Worm (Caenorhabditis elegans) whole organism, L1 larva: ENCODE data around the gene D1053.4.

Source experiments
- C16A3.4 ChIP-seq: fragments of 150-350 bp; optimal IDR thresholded peaks from 2 replicates; lab custom pipeline; 2014; ENCODE audit warnings: missing biosample characterization, missing genetic modification characterization
- C34B4.2 ChIP-seq: sonication (generic microtip); optimal IDR thresholded peaks from 2 replicates; lab custom pipeline; 2017; ENCODE audit warnings: mild to moderate bottlenecking, missing genetic modification characterization, missing compliant biosample characterization
- F16B12.6 ChIP-seq: fragments of 150-350 bp; optimal IDR thresholded peaks from 2 replicates; lab custom pipeline; 2014; ENCODE audit warnings: missing biosample characterization, missing genetic modification characterization
- ama-1 ChIP-seq: fragments of 150-350 bp; optimal IDR thresholded peaks from 2 replicates; lab custom pipeline; 2014
- blmp-1 ChIP-seq: fragments of 150-350 bp; optimal IDR thresholded peaks from 2 replicates; lab custom pipeline; 2014; ENCODE audit warnings: missing biosample characterization, missing genetic modification characterization
- ceh-8 ChIP-seq: fragments of 200-800 bp; sonication (Bioruptor generic); optimal IDR thresholded peaks from 2 replicates; lab custom pipeline; 2018; ENCODE audit warnings: mild to moderate bottlenecking, missing genetic modification characterization, moderate library complexity, missing compliant biosample characterization
- ceh-82 ChIP-seq, 3 experiments: fragments of 150-350 bp in 1 of 3; sonication (generic microtip) in 2 of 3; optimal IDR thresholded peaks; 2 replicates each; lab custom pipeline; 2014 to 2017; ENCODE audit warnings: missing biosample characterization in 3 of 3, missing genetic modification characterization in 3 of 3
- dpl-1 ChIP-seq, 3 experiments: fragments of 150-350 bp in 2 of 3; sonication (generic microtip) in 1 of 3; optimal IDR thresholded peaks; 2 replicates each; lab custom pipeline; 2014 to 2017; ENCODE audit warnings: missing biosample characterization in 3 of 3, missing genetic modification characterization in 3 of 3, missing genetic modification reagents in 3 of 3
- efl-1 ChIP-seq, 4 experiments: fragments of 150-350 bp; optimal IDR thresholded peaks in 3 of 4; peaks in 1 of 4; 1 replicate in 1 of 4; 2 replicates in 3 of 4; lab custom pipeline; 2014; ENCODE audit warnings: missing biosample characterization in 2 of 4, missing genetic modification characterization in 2 of 4, missing genetic modification reagents in 2 of 4
- elt-2 ChIP-seq: sonication (generic microtip); optimal IDR thresholded peaks from 2 replicates; lab custom pipeline; 2016; ENCODE audit warnings: missing genetic modification characterization, mild to moderate bottlenecking, inconsistent platforms, missing compliant biosample characterization, missing genetic modification reagents
- elt-3 ChIP-seq, 6 experiments: fragments of 150-350 bp in 1 of 6; sonication (generic microtip); optimal IDR thresholded peaks; 2 replicates each; lab custom pipeline; 2017 to 2018; ENCODE audit warnings: missing biosample characterization in 6 of 6, missing genetic modification characterization in 6 of 6, inconsistent platforms in 1 of 6
- fkh-4 ChIP-seq: sonication (generic microtip); optimal IDR thresholded peaks from 2 replicates; lab custom pipeline; 2016; ENCODE audit warnings: missing compliant biosample characterization, missing genetic modification characterization, borderline replicate concordance
- fkh-8 ChIP-seq: sonication (generic microtip); optimal IDR thresholded peaks from 2 replicates; lab custom pipeline; 2016; ENCODE audit warnings: mild to moderate bottlenecking, missing genetic modification characterization, missing compliant biosample characterization
- hpl-2 ChIP-seq: fragments of 150-350 bp; optimal IDR thresholded peaks from 2 replicates; lab custom pipeline; 2014; ENCODE audit warnings: missing biosample characterization, missing genetic modification reagents, missing genetic modification characterization
- irx-1 ChIP-seq: sonication (generic microtip); optimal IDR thresholded peaks from 2 replicates; lab custom pipeline; 2016; ENCODE audit warnings: missing genetic modification characterization, missing compliant biosample characterization
- isw-1 ChIP-seq: fragments of 200-800 bp; sonication (Bioruptor generic); IDR thresholded peaks from 2 replicates; pipeline ENCODE4 v1.3.6; 2022; ENCODE audit warnings: missing genetic modification characterization, missing compliant biosample characterization
- lin-14 ChIP-seq: fragments of 200-800 bp; sonication (Bioruptor generic); optimal IDR thresholded peaks from 2 replicates; lab custom pipeline; 2018; ENCODE audit warnings: mild to moderate bottlenecking, missing genetic modification characterization, moderate library complexity, missing compliant biosample characterization
- lin-35 ChIP-seq, 2 experiments: fragments of 150-350 bp; optimal IDR thresholded peaks; 2 replicates each; lab custom pipeline; 2014; ENCODE audit warnings: missing biosample characterization in 2 of 2, missing genetic modification characterization in 2 of 2, missing genetic modification reagents in 2 of 2
- lin-39 ChIP-seq: fragments of 150-350 bp; optimal IDR thresholded peaks from 2 replicates; lab custom pipeline; 2014; ENCODE audit warnings: missing biosample characterization, missing genetic modification reagents, missing genetic modification characterization
- lir-3 ChIP-seq: sonication (generic microtip); optimal IDR thresholded peaks from 2 replicates; lab custom pipeline; 2016; ENCODE audit warnings: mild to moderate bottlenecking, missing genetic modification characterization, moderate library complexity, missing compliant biosample characterization; ENCODE audit not compliant: poor library complexity
- mdl-1 ChIP-seq, 2 experiments: fragments of 150-350 bp; optimal IDR thresholded peaks; 2 replicates each; lab custom pipeline; 2014 to 2017; ENCODE audit warnings: missing biosample characterization in 2 of 2, missing genetic modification characterization in 2 of 2, inconsistent platforms in 1 of 2
- mef-2 ChIP-seq: fragments of 150-350 bp; optimal IDR thresholded peaks from 2 replicates; lab custom pipeline; 2014; ENCODE audit warnings: missing biosample characterization, missing genetic modification characterization
- mep-1 ChIP-seq: fragments of 150-350 bp; optimal IDR thresholded peaks from 2 replicates; lab custom pipeline; 2014; ENCODE audit warnings: missing biosample characterization, missing genetic modification characterization
- nhr-11 ChIP-seq: fragments of 150-350 bp; optimal IDR thresholded peaks from 2 replicates; lab custom pipeline; 2014; ENCODE audit warnings: missing biosample characterization, missing genetic modification characterization
- nhr-19 ChIP-seq: fragments of 200-800 bp; sonication (Bioruptor generic); conservative IDR thresholded peaks from 2 replicates; pipeline ENCODE4 v1.3.6; 2022; ENCODE audit warnings: missing genetic modification characterization, missing compliant biosample characterization
- nhr-20 ChIP-seq: sonication (generic microtip); optimal IDR thresholded peaks from 2 replicates; lab custom pipeline; 2016; ENCODE audit warnings: mild to moderate bottlenecking, missing genetic modification characterization, missing compliant biosample characterization
- nhr-28 ChIP-seq: fragments of 150-350 bp; optimal IDR thresholded peaks from 2 replicates; lab custom pipeline; 2014; ENCODE audit warnings: missing biosample characterization, missing genetic modification characterization
- nhr-71 ChIP-seq: sonication (generic microtip); optimal IDR thresholded peaks from 2 replicates; lab custom pipeline; 2016; ENCODE audit warnings: mild to moderate bottlenecking, missing genetic modification characterization, moderate library complexity, missing compliant biosample characterization
- nhr-77 ChIP-seq: fragments of 150-350 bp; optimal IDR thresholded peaks from 2 replicates; lab custom pipeline; 2014; ENCODE audit warnings: missing biosample characterization, missing genetic modification characterization
- nhr-85 ChIP-seq: sonication (generic microtip); peaks from one replicate; lab custom pipeline; 2016; ENCODE audit warnings: missing genetic modification characterization, inconsistent platforms, missing compliant biosample characterization
- nhr-90 ChIP-seq: sonication (generic microtip); optimal IDR thresholded peaks from 2 replicates; lab custom pipeline; 2016; ENCODE audit warnings: mild to moderate bottlenecking, missing genetic modification characterization, missing compliant biosample characterization; ENCODE audit not compliant: poor library complexity
- pag-3 ChIP-seq: sonication (generic microtip); optimal IDR thresholded peaks from 2 replicates; lab custom pipeline; 2017; ENCODE audit warnings: missing genetic modification characterization, mild to moderate bottlenecking, missing compliant biosample characterization, antibody characterized with exemption, borderline replicate concordance; ENCODE audit not compliant: insufficient read depth
- pqm-1 ChIP-seq: sonication (generic microtip); optimal IDR thresholded peaks from 3 replicates; lab custom pipeline; 2017; ENCODE audit warnings: missing biosample characterization, missing genetic modification characterization
- skn-1 ChIP-seq: fragments of 150-350 bp; optimal IDR thresholded peaks from 2 replicates; lab custom pipeline; 2014; ENCODE audit warnings: missing biosample characterization, missing genetic modification characterization
- snpc-4 ChIP-seq: fragments of 150-350 bp; optimal IDR thresholded peaks from 2 replicates; lab custom pipeline; 2014; ENCODE audit warnings: missing biosample characterization, missing genetic modification characterization
- sox-4 ChIP-seq: sonication (generic microtip); optimal IDR thresholded peaks from 2 replicates; lab custom pipeline; 2016; ENCODE audit warnings: missing genetic modification characterization, missing compliant biosample characterization
- sup-37 ChIP-seq: fragments of 200-800 bp; sonication (Bioruptor generic); optimal IDR thresholded peaks from 2 replicates; lab custom pipeline; 2018; ENCODE audit warnings: mild to moderate bottlenecking, missing genetic modification characterization, missing compliant biosample characterization
- swsn-7 ChIP-seq: sonication (generic microtip); optimal IDR thresholded peaks from 2 replicates; lab custom pipeline; 2016; ENCODE audit warnings: missing genetic modification characterization, missing compliant biosample characterization
- tbx-2 ChIP-seq: sonication (generic microtip); optimal IDR thresholded peaks from 2 replicates; lab custom pipeline; 2016; ENCODE audit warnings: missing genetic modification characterization, missing compliant biosample characterization
- unc-130 ChIP-seq: fragments of 150-350 bp; optimal IDR thresholded peaks from 2 replicates; lab custom pipeline; 2017; ENCODE audit warnings: missing biosample characterization, missing genetic modification characterization, inconsistent platforms
- unc-30 ChIP-seq: sonication (generic microtip); optimal IDR thresholded peaks from 2 replicates; lab custom pipeline; 2017; ENCODE audit warnings: missing biosample characterization, missing genetic modification characterization
- unc-62 ChIP-seq: fragments of 150-350 bp; optimal IDR thresholded peaks from 2 replicates; lab custom pipeline; 2014; ENCODE audit warnings: missing biosample characterization, missing genetic modification reagents, missing genetic modification characterization
- vab-15 ChIP-seq: sonication (generic microtip); optimal IDR thresholded peaks from 2 replicates; lab custom pipeline; 2017; ENCODE audit warnings: missing genotype, mild to moderate bottlenecking, missing genetic modification characterization, missing compliant biosample characterization
- xbp-1 ChIP-seq: sonication (generic microtip); optimal IDR thresholded peaks from 2 replicates; lab custom pipeline; 2016; ENCODE audit warnings: missing genetic modification characterization, missing compliant biosample characterization
- zag-1 ChIP-seq: fragments of 150-350 bp; optimal IDR thresholded peaks from 2 replicates; lab custom pipeline; 2014; ENCODE audit warnings: missing biosample characterization, missing genetic modification characterization

The D1053.4 gene

ce11 chrX:11702236-11702635, 21.4 kb downstream of the D1053.4 start, which contains the start of gene C44C10.3:
Gene C44C10.3 (plus strand): TSS chrX:11702536.
- no peak for TF ChIP-seq elt-2 (tag; lab: Kevin White, UChicago)
- no peak for TF ChIP-seq swsn-7 (tag; lab: Kevin White, UChicago)
- no peak for TF ChIP-seq sup-37 (GFP tag; lab: Kevin White, UChicago)
- TF ChIP-seq efl-1 (optimal IDR thresholded peaks at IDR 0.05; lab: Kevin White, UChicago): no peak
- TF ChIP-seq efl-1 (GFP tag; optimal IDR thresholded peaks at IDR 0.05 in 1 of 2; lab: Kevin White, UChicago): no peak
- no peak for TF ChIP-seq ceh-8 (GFP tag; lab: Kevin White, UChicago)
- TF ChIP-seq C34B4.2 (tag; lab: Kevin White, UChicago): no peak
- TF ChIP-seq lin-39 (tag; lab: Kevin White, UChicago): no peak
- TF ChIP-seq nhr-77 (tag; lab: Kevin White, UChicago): no peak
- no peak for TF ChIP-seq sox-4 (tag; lab: Kevin White, UChicago)
- TF ChIP-seq nhr-20: no peak
- no peak for TF ChIP-seq tbx-2 (tag; lab: Kevin White, UChicago)
- no peak for TF ChIP-seq nhr-71
- TF ChIP-seq snpc-4 (tag; lab: Kevin White, UChicago): no peak
- no peak for TF ChIP-seq pqm-1 (tag; lab: Kevin White, UChicago)
- TF ChIP-seq nhr-11: no peak
- TF ChIP-seq, all 84 proteins: peak for 0

DNA sequence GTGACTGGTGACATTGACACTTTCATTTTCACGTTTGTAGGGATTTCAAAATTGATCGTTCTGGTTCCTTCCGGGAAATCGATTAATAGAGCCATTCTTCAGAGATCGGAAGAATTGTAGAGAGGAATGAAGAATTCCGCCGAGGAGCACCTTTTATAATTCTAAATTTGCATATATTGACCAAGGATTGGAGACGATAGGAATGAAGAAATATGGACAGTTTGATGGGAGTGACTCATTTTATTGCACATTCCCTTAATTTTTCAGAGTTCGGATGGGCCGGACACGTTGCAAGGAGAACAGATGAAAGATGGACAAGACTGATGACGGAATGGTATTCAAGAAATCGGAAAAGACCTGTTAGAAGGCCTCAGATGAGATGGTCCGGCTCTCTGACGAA, 23.3 kb downstream of the D1053.4 start, which contains the start of gene C44C10.15:
C44C10.15 (minus strand) TSS at position 101 of the 400 bp plus-strand sequence.
- TF ChIP-seq mdl-1 (tag; optimal IDR thresholded peaks at IDR 0.05; lab: Kevin White, UChicago) (no peak), hpl-2 (GFP tag; lab: Kevin White, UChicago) (no peak), unc-30 (no peak), nhr-28 (tag; lab: Kevin White, UChicago) (no peak), elt-3 (tag; optimal IDR thresholded peaks at IDR 0.05; lab: Kevin White, UChicago) (no peak), nhr-71 (no peak), nhr-90 (no peak)

- no peak for TF ChIP-seq mef-2 (tag; lab: Kevin White, UChicago)
These were observed 26.9 kb downstream of the D1053.4 start, which contains the start of gene C44C10.12 for ce11 chrX:11696696-11697095. Gene C44C10.12 (plus strand): TSS chrX:11696996.

DNA sequence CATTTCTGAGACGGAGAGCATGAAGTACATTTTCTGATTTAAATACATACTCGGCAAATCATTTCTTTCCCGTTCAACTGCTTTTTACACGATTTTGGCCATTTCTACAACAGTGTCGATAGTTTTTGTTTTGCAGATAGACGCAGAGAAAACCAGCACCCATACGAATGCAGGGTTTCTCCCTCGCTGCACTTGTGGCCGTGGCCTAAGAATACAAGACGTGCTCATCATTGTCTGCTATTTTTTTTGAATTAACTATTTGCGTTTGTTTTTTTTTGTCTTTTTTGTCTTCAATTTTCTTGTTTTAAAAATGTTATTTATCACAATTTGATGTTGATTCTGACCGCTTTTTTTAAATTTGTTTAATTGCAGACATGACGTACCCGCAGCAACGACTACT, 30.5 kb downstream of the D1053.4 start, which contains the start of gene smcl-1:
smcl-1 (plus strand) TSS at position 373 of the 400 bp plus-strand sequence.
- no peak for TF ChIP-seq vab-15
- no peak for TF ChIP-seq unc-62 (GFP tag; lab: Kevin White, UChicago)
- TF ChIP-seq skn-1 (tag; lab: Kevin White, UChicago): peak; percentile 66
- no peak for TF ChIP-seq F16B12.6 (tag; lab: Kevin White, UChicago)
- peak; percentile 24 for TF ChIP-seq xbp-1
- no peak for TF ChIP-seq pag-3 (tag; lab: Kevin White, UChicago)
- peak; percentile 26 for TF ChIP-seq nhr-90
- TF ChIP-seq nhr-28 (tag; lab: Kevin White, UChicago): no peak
- no peak for TF ChIP-seq elt-2 (tag; lab: Kevin White, UChicago)
- TF ChIP-seq fkh-8: peak; percentile 7
- peak; percentile 55 for TF ChIP-seq lir-3 (tag; lab: Kevin White, UChicago)
- TF ChIP-seq lin-35 (GFP tag; optimal IDR thresholded peaks at IDR 0.05; lab: Kevin White, UChicago): peak in 1 of 2 experiments; percentile 10
- peak; percentile 23 for TF ChIP-seq unc-130
- peak in 1 of 2 experiments; percentile 28 for TF ChIP-seq efl-1 (optimal IDR thresholded peaks at IDR 0.05; lab: Kevin White, UChicago)
- TF ChIP-seq efl-1 (GFP tag; optimal IDR thresholded peaks at IDR 0.05 in 1 of 2; lab: Kevin White, UChicago): peak in 1 of 2 experiments; percentile 26
- TF ChIP-seq zag-1: no peak
- TF ChIP-seq nhr-20: peak; percentile 45
- peak; percentile 14 for TF ChIP-seq fkh-4 (tag; lab: Kevin White, UChicago)
- no peak for TF ChIP-seq irx-1 (tag; lab: Kevin White, UChicago)
- peak in 2 of 3 experiments; percentile 5 to 47 for TF ChIP-seq dpl-1 (GFP tag; optimal IDR thresholded peaks at IDR 0.05; lab: Kevin White, UChicago)
- TF ChIP-seq mdl-1 (tag; optimal IDR thresholded peaks at IDR 0.05; lab: Kevin White, UChicago): peak in 1 of 2 experiments; percentile 28
- peak; percentile 55 for TF ChIP-seq blmp-1 (tag; lab: Kevin White, UChicago)
- peak; percentile 64 for TF ChIP-seq nhr-85 (tag; lab: Kevin White, UChicago)
- peak; percentile 10 for TF ChIP-seq C16A3.4 (tag; lab: Kevin White, UChicago)
- TF ChIP-seq pqm-1 (tag; lab: Kevin White, UChicago): no peak
- TF ChIP-seq mep-1: peak; percentile 8
- TF ChIP-seq lin-14 (GFP tag; lab: Kevin White, UChicago): peak; percentile 85
- TF ChIP-seq ceh-82 (tag; optimal IDR thresholded peaks at IDR 0.05; lab: Kevin White, UChicago): peak; percentile 10 to 63 (median 17)
- TF ChIP-seq nhr-19 (GFP tag; lab: Robert Waterston, UW): no peak
- TF ChIP-seq swsn-7 (tag; lab: Kevin White, UChicago): peak; percentile 30
- TF ChIP-seq ama-1 (lab: Kevin White, UChicago): no peak
- no peak for TF ChIP-seq isw-1 (GFP tag; lab: Robert Waterston, UW)
